Fruit fly (Drosophila melanogaster) whole organism, embryonic: ENCODE measurements around the gene Bet5.
A peak's percentile ranks its signal among the peaks of the same experiment; 100 is the strongest.

ENCODE experiments used
- Ada2b ChIP-seq: fragments of 200-800 bp; sonication (Bioruptor generic); IDR thresholded peaks from 2 replicates; pipeline ENCODE4 v1.3.6; 2022; ENCODE audit warnings: missing biosample characterization, missing genetic modification characterization
- Aef1 ChIP-seq: fragments of 200-800 bp; sonication (Bioruptor generic); IDR thresholded peaks from 3 replicates; pipeline ENCODE4 v1.3.6; 2022; ENCODE audit warnings: missing biosample characterization, missing genetic modification characterization
- CG10209 ChIP-seq: fragments of 200-800 bp; sonication (Bioruptor generic); optimal IDR thresholded peaks from 3 replicates; lab custom pipeline; 2017; ENCODE audit warnings: missing biosample characterization, mild to moderate bottlenecking, missing genetic modification characterization, missing genetic modification reagents
- CG11398 ChIP-seq: fragments of 200-800 bp; sonication (Bioruptor generic); optimal IDR thresholded peaks from 2 replicates; lab custom pipeline; 2016; ENCODE audit warnings: missing biosample characterization, missing genetic modification characterization
- CG12942 ChIP-seq: fragments of 200-800 bp; sonication (Bioruptor generic); optimal IDR thresholded peaks from 3 replicates; lab custom pipeline; 2016; ENCODE audit warnings: missing biosample characterization, missing genetic modification characterization
- CG13624 ChIP-seq: fragments of 200-800 bp; sonication (Bioruptor generic); optimal IDR thresholded peaks from 2 replicates; lab custom pipeline; 2016; ENCODE audit warnings: missing biosample characterization, missing genetic modification characterization
- CG13894 ChIP-seq: fragments of 200-800 bp; sonication (Bioruptor generic); optimal IDR thresholded peaks from 3 replicates; lab custom pipeline; 2018; ENCODE audit warnings: missing biosample characterization, mild to moderate bottlenecking, missing genetic modification characterization, moderate library complexity
- CG15696 ChIP-seq: fragments of 200-800 bp; sonication (Bioruptor generic); optimal IDR thresholded peaks from 2 replicates; lab custom pipeline; 2019; ENCODE audit warnings: missing biosample characterization, mild to moderate bottlenecking, missing genetic modification characterization, moderate library complexity
- CG18476 ChIP-seq: fragments of 200-800 bp; sonication (Bioruptor generic); optimal IDR thresholded peaks from 2 replicates; lab custom pipeline; 2016; ENCODE audit warnings: missing biosample characterization, mild to moderate bottlenecking, missing genetic modification characterization
- CG2712 ChIP-seq: fragments of 200-800 bp; optimal IDR thresholded peaks from 3 replicates; lab custom pipeline; 2019; ENCODE audit warnings: missing biosample characterization, mild to moderate bottlenecking, missing genetic modification characterization, moderate library complexity
- CG2889 ChIP-seq: fragments of 200-800 bp; sonication (Bioruptor generic); IDR thresholded peaks from 3 replicates; pipeline ENCODE4 v1.3.6; 2022; ENCODE audit warnings: missing biosample characterization, missing genetic modification characterization
- CG31388 ChIP-seq: fragments of 200-800 bp; sonication (Bioruptor generic); optimal IDR thresholded peaks from 2 replicates; lab custom pipeline; 2016; ENCODE audit warnings: missing biosample characterization, missing genetic modification characterization
- CG3163 ChIP-seq: fragments of 200-800 bp; sonication (Bioruptor generic); optimal IDR thresholded peaks from 3 replicates; lab custom pipeline; 2016; ENCODE audit warnings: missing biosample characterization, missing genetic modification characterization
- CG32532 ChIP-seq: fragments of 200-800 bp; sonication (Bioruptor generic); IDR thresholded peaks from 2 replicates; pipeline ENCODE4 v1.3.6; 2022; ENCODE audit warnings: missing biosample characterization, missing genetic modification characterization
- CG32772 ChIP-seq: fragments of 200-800 bp; sonication (Bioruptor generic); IDR thresholded peaks from 2 replicates; pipeline ENCODE4 v1.3.6; 2022; ENCODE audit warnings: missing biosample characterization, missing genetic modification characterization
- CG33557 ChIP-seq: fragments of 200-800 bp; sonication (Bioruptor generic); optimal IDR thresholded peaks from 2 replicates; lab custom pipeline; 2019; ENCODE audit warnings: missing biosample characterization, mild to moderate bottlenecking, missing genetic modification characterization, moderate library complexity
- CG4854 ChIP-seq: fragments of 200-800 bp; sonication (Bioruptor generic); optimal IDR thresholded peaks from 2 replicates; lab custom pipeline; 2016; ENCODE audit warnings: missing biosample characterization, missing genetic modification characterization, inconsistent platforms
- CG7745 ChIP-seq: fragments of 200-800 bp; sonication (Bioruptor generic); optimal IDR thresholded peaks from 2 replicates; lab custom pipeline; 2018; ENCODE audit warnings: missing biosample characterization, mild to moderate bottlenecking, missing genetic modification characterization, moderate library complexity
- Dad ChIP-seq: fragments of 200-800 bp; sonication (Bioruptor generic); optimal IDR thresholded peaks from 3 replicates; lab custom pipeline; 2016; ENCODE audit warnings: missing biosample characterization, missing genetic modification characterization
- Dip3 ChIP-seq: fragments of 200-800 bp; sonication (Bioruptor generic); optimal IDR thresholded peaks from 3 replicates; lab custom pipeline; 2016; ENCODE audit warnings: missing biosample characterization, missing genetic modification characterization
- Dref ChIP-seq: fragments of 200-800 bp; sonication (Bioruptor generic); IDR thresholded peaks from 2 replicates; pipeline ENCODE4 v1.3.6; 2022; ENCODE audit warnings: missing biosample characterization, missing genetic modification characterization
- Gug ChIP-seq: fragments of 200-800 bp; sonication (Bioruptor generic); IDR thresholded peaks from 4 replicates; pipeline ENCODE4 v1.3.6; 2022; ENCODE audit warnings: missing biosample characterization, missing genetic modification characterization
- Jarid2 ChIP-seq: fragments of 200-800 bp; sonication (Bioruptor generic); optimal IDR thresholded peaks from 3 replicates; lab custom pipeline; 2017; ENCODE audit warnings: mild to moderate bottlenecking, missing biosample characterization, missing genetic modification reagents, missing genetic modification characterization
- Mad ChIP-seq: fragments of 200-800 bp; sonication (Bioruptor generic); optimal IDR thresholded peaks from 2 replicates; lab custom pipeline; 2016; ENCODE audit warnings: missing biosample characterization, missing genetic modification characterization
- Optix ChIP-seq: fragments of 200-800 bp; sonication (Bioruptor generic); IDR thresholded peaks from 3 replicates; pipeline ENCODE4 v1.3.6; 2022; ENCODE audit warnings: missing biosample characterization, missing genetic modification characterization
- Pdp1 ChIP-seq, 2 experiments: fragments of 200-800 bp; sonication (Bioruptor generic); optimal IDR thresholded peaks; 3 replicates each; lab custom pipeline; 2016; ENCODE audit warnings: missing biosample characterization in 2 of 2, missing genetic modification characterization in 2 of 2, mild to moderate bottlenecking in 1 of 2, moderate library complexity in 1 of 2
- Scr ChIP-seq: fragments of 200-800 bp; sonication (Bioruptor generic); IDR thresholded peaks from 2 replicates; pipeline ENCODE4 v1.3.6; 2022; ENCODE audit warnings: missing biosample characterization, missing genetic modification characterization; ENCODE audit not compliant: partially characterized antibody
- Spps ChIP-seq: fragments of 200-800 bp; sonication (Bioruptor generic); optimal IDR thresholded peaks from 2 replicates; lab custom pipeline; 2018; ENCODE audit warnings: missing biosample characterization, mild to moderate bottlenecking, missing genetic modification characterization
- TFAM ChIP-seq: fragments of 200-800 bp; sonication (Bioruptor generic); optimal IDR thresholded peaks from 2 replicates; lab custom pipeline; 2017; ENCODE audit warnings: missing biosample characterization, missing genetic modification characterization, inconsistent platforms
- Tbp ChIP-seq: fragments of >200 bp; optimal IDR thresholded peaks from 2 replicates; lab custom pipeline; 2018; ENCODE audit warnings: missing biosample characterization, missing genetic modification characterization
- Trl ChIP-seq, 3 experiments: fragments of >200 bp in 2 of 3; fragments of 200-800 bp in 1 of 3; sonication (Bioruptor generic) in 1 of 3; optimal IDR thresholded peaks; 2 replicates in 1 of 3; 3 replicates in 2 of 3; lab custom pipeline; 2016 to 2017; ENCODE audit warnings: missing biosample characterization in 1 of 3, missing genetic modification characterization in 1 of 3
- al ChIP-seq: fragments of 200-800 bp; sonication (Bioruptor generic); IDR thresholded peaks from 2 replicates; pipeline ENCODE4 v1.3.6; 2022; ENCODE audit warnings: missing biosample characterization, missing genetic modification characterization
- ash1 ChIP-seq: fragments of 200-800 bp; sonication (Bioruptor generic); optimal IDR thresholded peaks from 2 replicates; lab custom pipeline; 2018; ENCODE audit warnings: missing biosample characterization, mild to moderate bottlenecking, missing genetic modification characterization
- bigmax ChIP-seq: fragments of 200-800 bp; sonication (Bioruptor generic); optimal IDR thresholded peaks from 2 replicates; lab custom pipeline; 2018; ENCODE audit warnings: missing biosample characterization, mild to moderate bottlenecking, missing genetic modification characterization
- cas ChIP-seq: fragments of 200-800 bp; sonication (Bioruptor generic); IDR thresholded peaks from 2 replicates; pipeline ENCODE4 v1.3.6; 2022; ENCODE audit warnings: missing biosample characterization, missing genetic modification characterization
- chm ChIP-seq: fragments of 200-800 bp; sonication (Bioruptor generic); IDR thresholded peaks from 2 replicates; pipeline ENCODE4 v1.3.6; 2022; ENCODE audit warnings: missing biosample characterization, missing genetic modification characterization
- danr ChIP-seq: fragments of 200-800 bp; sonication (Bioruptor generic); IDR thresholded peaks from 2 replicates; pipeline ENCODE4 v1.3.6; 2022; ENCODE audit warnings: missing biosample characterization, missing genetic modification characterization
- en ChIP-seq: fragments of 200-800 bp; sonication (Bioruptor generic); optimal IDR thresholded peaks from 2 replicates; lab custom pipeline; 2016; ENCODE audit warnings: missing biosample characterization, missing genetic modification characterization
- ewg ChIP-seq: fragments of 200-800 bp; sonication (Bioruptor generic); optimal IDR thresholded peaks from 3 replicates; lab custom pipeline; 2017; ENCODE audit warnings: mild to moderate bottlenecking, missing biosample characterization, missing genetic modification reagents, missing genetic modification characterization
- fd64A ChIP-seq: fragments of 200-800 bp; sonication (Bioruptor generic); optimal IDR thresholded peaks from 3 replicates; lab custom pipeline; 2018; ENCODE audit warnings: missing biosample characterization, mild to moderate bottlenecking, missing genetic modification characterization
- gfzf ChIP-seq: fragments of 200-800 bp; sonication (Bioruptor generic); optimal IDR thresholded peaks from 2 replicates; lab custom pipeline; 2016; ENCODE audit warnings: missing biosample characterization, mild to moderate bottlenecking, missing genetic modification characterization, moderate library complexity
- gsb ChIP-seq: fragments of 200-800 bp; sonication (Bioruptor generic); IDR thresholded peaks from 2 replicates; pipeline ENCODE4 v1.3.6; 2022; ENCODE audit warnings: missing biosample characterization, missing genetic modification characterization
- lov ChIP-seq, 2 experiments: fragments of 200-800 bp in 1 of 2; fragments of >200 bp in 1 of 2; sonication (Bioruptor generic) in 1 of 2; IDR thresholded peaks in 1 of 2; optimal IDR thresholded peaks in 1 of 2; 2 replicates in 1 of 2; 3 replicates in 1 of 2; pipeline versions ENCODE4 v1.3.6 to Lab custom; 2017 to 2022; ENCODE audit warnings: missing biosample characterization in 1 of 2, missing genetic modification characterization in 1 of 2
- zen ChIP-seq: fragments of 200-800 bp; sonication (Bioruptor generic); optimal IDR thresholded peaks from 3 replicates; lab custom pipeline; 2018; ENCODE audit warnings: missing biosample characterization, mild to moderate bottlenecking, missing genetic modification characterization, moderate library complexity

The Bet5 gene

DNA sequence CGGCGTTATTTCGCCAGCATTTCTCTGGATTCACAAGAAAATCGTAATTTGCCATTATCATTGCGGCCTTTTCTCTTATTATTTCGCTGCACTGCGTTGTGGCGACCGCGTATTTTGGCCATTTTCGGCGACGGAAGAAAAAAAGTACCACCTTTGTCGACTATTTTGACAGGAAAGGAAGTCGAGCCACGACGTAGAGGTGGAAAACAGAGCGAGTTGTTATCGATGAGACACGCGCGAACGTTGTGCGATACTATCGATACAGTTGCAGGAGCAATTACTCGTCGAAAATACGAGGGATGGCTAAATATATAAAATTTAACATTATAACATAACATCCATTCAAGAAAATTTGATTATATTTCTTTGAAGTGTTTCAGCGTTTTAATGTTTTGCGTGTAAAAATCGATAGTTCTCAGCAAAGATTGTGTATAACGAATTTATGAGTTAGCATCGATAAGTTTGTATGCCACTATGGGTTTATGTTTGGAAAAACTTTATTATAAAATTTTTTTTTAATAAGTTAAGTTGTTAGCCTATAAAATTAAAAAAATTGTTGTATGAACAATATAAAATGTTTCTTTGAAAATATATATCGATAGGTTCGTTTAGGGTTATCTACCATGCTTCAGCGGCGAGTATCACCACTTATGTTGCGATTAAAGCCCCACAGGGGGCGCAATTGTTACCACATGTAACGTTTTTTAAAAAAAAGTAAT, 28.9 kb downstream of the Bet5 start, which contains the start of gene RpS7 (continued):
- TF ChIP-seq CG2712 (tag; lab: Kevin White, UChicago) (peak; percentile 69), Tbp (no peak), Spps (tag; lab: Kevin White, UChicago) (peak; percentile 52), gfzf (GFP tag; lab: Kevin White, UChicago) (peak; percentile 53), CG15696 (tag; lab: Kevin White, UChicago) (no peak), al (GFP tag; lab: Robert Waterston, UW) (no peak; the same call in 1 of the 2 replicates), CG2889 (GFP tag; lab: Robert Waterston, UW) (no peak), CG13894 (tag; lab: Kevin White, UChicago) (peak; percentile 72), Gug (peak; percentile 72; the same call in 3 of the 4 replicates), CG32772 (peak; percentile 61), Ada2b (GFP tag; lab: Robert Waterston, UW) (peak; percentile 50; the same call in 1 of the 2 replicates), cas (GFP tag; lab: Robert Waterston, UW) (no peak), Dip3 (GFP tag; lab: Kevin White, UChicago) (peak; percentile 45), CG11398 (peak; percentile 41), CG18476 (GFP tag; lab: Kevin White, UChicago) (peak; percentile 29), ewg (peak; percentile 1), Mad (peak; percentile 50), chm (peak; percentile 85), bigmax (GFP tag; lab: Kevin White, UChicago) (peak; percentile 38), CG13624 (peak; percentile 44), zen (tag; lab: Kevin White, UChicago) (no peak), Pdp1 (GFP tag; optimal IDR thresholded peaks at IDR 0.05; lab: Kevin White, UChicago) (peak; percentile 5 to 72), CG10209 (peak; percentile 64), CG32532 (GFP tag; lab: Robert Waterston, UW) (peak; percentile 83), Optix (peak; percentile 69; the same call in 2 of the 3 replicates), ash1 (GFP tag; lab: Kevin White, UChicago) (peak; percentile 42), danr (GFP tag; lab: Robert Waterston, UW) (peak; percentile 62), Trl (optimal IDR thresholded peaks at IDR 0.05; lab: Kevin White, UChicago) (no peak), Trl (GFP tag; optimal IDR thresholded peaks at IDR 0.05; lab: Kevin White, UChicago) (peak; percentile 24), lov (optimal IDR thresholded peaks at IDR 0.05; lab: Kevin White, UChicago) (no peak), lov (GFP tag; IDR thresholded peaks at IDR 0.05; lab: Robert Waterston, UW) (peak; percentile 89), CG3163 (GFP tag; lab: Kevin White, UChicago) (peak; percentile 22), Dad (GFP tag; lab: Kevin White, UChicago) (peak; percentile 26), TFAM (GFP tag; lab: Kevin White, UChicago) (peak; percentile 20), gsb (peak; percentile 71), CG31388 (GFP tag; lab: Kevin White, UChicago) (no peak), CG33557 (GFP tag; lab: Kevin White, UChicago) (peak; percentile 50), CG7745 (tag; lab: Kevin White, UChicago) (no peak), Dref (peak; percentile 82), CG12942 (GFP tag; lab: Kevin White, UChicago) (peak; percentile 2), Scr (GFP tag; lab: Robert Waterston, UW) (peak; percentile 99), Jarid2 (GFP tag; lab: Kevin White, UChicago) (peak; percentile 44), CG4854 (peak; percentile 50), en (GFP tag; lab: Kevin White, UChicago) (no peak), Aef1 (peak; percentile 48; the same call in 2 of the 3 replicates), fd64A (GFP tag; lab: Kevin White, UChicago) (peak; percentile 79)
